Worm (Caenorhabditis elegans) whole organism, late embryonic: ENCODE measurements around the gene rmh-2.

ENCODE experiments used
- C08G9.2 ChIP-seq: sonication (generic microtip); optimal IDR thresholded peaks from 2 replicates; lab custom pipeline; 2016; ENCODE audit warnings: mild to moderate bottlenecking, missing genetic modification characterization, moderate library complexity, missing compliant biosample characterization
- ama-1 ChIP-seq: fragments of 150-350 bp; optimal IDR thresholded peaks from 2 replicates; lab custom pipeline; 2014
- ceh-18 ChIP-seq: sonication (generic microtip); optimal IDR thresholded peaks from 2 replicates; lab custom pipeline; 2016; ENCODE audit warnings: missing genetic modification characterization, missing compliant biosample characterization
- ets-4 ChIP-seq: sonication (generic microtip); optimal IDR thresholded peaks from 2 replicates; lab custom pipeline; 2016; ENCODE audit warnings: missing genetic modification characterization, missing compliant biosample characterization
- fax-1 ChIP-seq: sonication (generic microtip); optimal IDR thresholded peaks from 2 replicates; lab custom pipeline; 2016; ENCODE audit warnings: missing genotype, missing genetic modification characterization, missing compliant biosample characterization
- madf-2 ChIP-seq: sonication (generic microtip); optimal IDR thresholded peaks from 2 replicates; lab custom pipeline; 2017; ENCODE audit warnings: missing genetic modification characterization, missing compliant biosample characterization
- pha-4 ChIP-seq: fragments of 150-350 bp; optimal IDR thresholded peaks from 2 replicates; lab custom pipeline; 2018; ENCODE audit warnings: missing biosample characterization, missing genetic modification reagents, missing genetic modification characterization
- rnt-1 ChIP-seq: sonication (generic microtip); optimal IDR thresholded peaks from 2 replicates; lab custom pipeline; 2016; ENCODE audit warnings: missing genetic modification characterization, missing compliant biosample characterization
- syd-9 ChIP-seq: sonication (generic microtip); optimal IDR thresholded peaks from 2 replicates; lab custom pipeline; 2016; ENCODE audit warnings: mild to moderate bottlenecking, missing genetic modification characterization, moderate library complexity, missing compliant biosample characterization
- tbx-2 ChIP-seq: sonication (generic microtip); optimal IDR thresholded peaks from 2 replicates; lab custom pipeline; 2016; ENCODE audit warnings: missing genetic modification characterization, missing compliant biosample characterization

DNA sequence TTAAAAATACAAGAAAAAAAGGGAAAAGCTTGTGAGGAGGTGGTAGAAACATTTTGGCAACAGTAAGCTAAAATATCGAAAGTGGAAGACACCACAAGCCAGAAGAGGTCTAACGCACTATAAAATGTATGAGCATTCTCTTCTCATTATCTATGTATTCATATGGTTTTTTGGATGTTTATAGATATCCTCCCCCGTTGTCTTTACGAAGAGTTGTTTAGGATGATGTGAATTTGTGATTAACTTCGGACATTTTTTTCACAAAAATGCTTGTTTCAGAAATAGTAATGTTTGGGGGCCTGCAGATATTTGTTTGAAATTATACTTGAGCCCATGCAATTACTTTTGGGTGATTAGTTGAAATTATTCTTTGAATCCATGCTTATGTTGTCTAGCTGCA, 15.6 kb downstream of the rmh-2 start, which contains the start of gene mec-9:
- no peak for TF ChIP-seq ceh-18
- no peak for TF ChIP-seq ets-4 (tag; lab: Kevin White, UChicago)
- TF ChIP-seq rnt-1 (tag; lab: Kevin White, UChicago) = no peak
- no peak for TF ChIP-seq C08G9.2 (tag; lab: Kevin White, UChicago)
- TF ChIP-seq madf-2 (tag; lab: Kevin White, UChicago) = no peak
- no peak for TF ChIP-seq syd-9
- no peak for TF ChIP-seq ama-1 (lab: Kevin White, UChicago)
- no peak for TF ChIP-seq tbx-2
- TF ChIP-seq fax-1 = no peak
- no peak for TF ChIP-seq pha-4 (tag; lab: Kevin White, UChicago)
